Worm (Caenorhabditis elegans) whole organism, L1 larva: ENCODE measurements around the gene ZK856.7.

Source experiments
- aly-2 ChIP-seq: fragments of 150-350 bp; optimal IDR thresholded peaks from 2 replicates; lab custom pipeline; 2014; ENCODE audit warnings: missing biosample characterization, missing genetic modification characterization
- ceh-82 ChIP-seq, 3 experiments: fragments of 150-350 bp in 1 of 3; sonication (generic microtip) in 2 of 3; optimal IDR thresholded peaks; 2 replicates each; lab custom pipeline; 2014 to 2017; ENCODE audit warnings: missing biosample characterization in 3 of 3, missing genetic modification characterization in 3 of 3
- elt-3 ChIP-seq, 6 experiments: fragments of 150-350 bp in 1 of 6; sonication (generic microtip); optimal IDR thresholded peaks; 2 replicates each; lab custom pipeline; 2017 to 2018; ENCODE audit warnings: missing biosample characterization in 6 of 6, missing genetic modification characterization in 6 of 6, inconsistent platforms in 1 of 6
- fos-1 ChIP-seq: fragments of 150-350 bp; optimal IDR thresholded peaks from 2 replicates; lab custom pipeline; 2014; ENCODE audit warnings: missing biosample characterization, missing genetic modification characterization
- lsy-2 ChIP-seq, 2 experiments: fragments of 150-350 bp; optimal IDR thresholded peaks; 2 replicates each; lab custom pipeline; 2014; ENCODE audit warnings: missing biosample characterization in 2 of 2, missing genetic modification characterization in 2 of 2
- nhr-11 ChIP-seq: fragments of 150-350 bp; optimal IDR thresholded peaks from 2 replicates; lab custom pipeline; 2014; ENCODE audit warnings: missing biosample characterization, missing genetic modification characterization
- nhr-28 ChIP-seq: fragments of 150-350 bp; optimal IDR thresholded peaks from 2 replicates; lab custom pipeline; 2014; ENCODE audit warnings: missing biosample characterization, missing genetic modification characterization
- nhr-90 ChIP-seq: sonication (generic microtip); optimal IDR thresholded peaks from 2 replicates; lab custom pipeline; 2016; ENCODE audit warnings: mild to moderate bottlenecking, missing genetic modification characterization, missing compliant biosample characterization; ENCODE audit not compliant: poor library complexity
- pax-3 ChIP-seq: fragments of 200-800 bp; sonication (Bioruptor generic); optimal IDR thresholded peaks from 2 replicates; lab custom pipeline; 2018; ENCODE audit warnings: mild to moderate bottlenecking, missing genetic modification characterization, moderate library complexity, missing compliant biosample characterization
- skn-1 ChIP-seq: fragments of 150-350 bp; optimal IDR thresholded peaks from 2 replicates; lab custom pipeline; 2014; ENCODE audit warnings: missing biosample characterization, missing genetic modification characterization
- swsn-7 ChIP-seq: sonication (generic microtip); optimal IDR thresholded peaks from 2 replicates; lab custom pipeline; 2016; ENCODE audit warnings: missing genetic modification characterization, missing compliant biosample characterization
- tbx-2 ChIP-seq: sonication (generic microtip); optimal IDR thresholded peaks from 2 replicates; lab custom pipeline; 2016; ENCODE audit warnings: missing genetic modification characterization, missing compliant biosample characterization

ce11 chrV:10205483-10205882 lies 3.6 kb downstream of the ZK856.7 start, which contains the start of gene ZK856.16:
- no peak for TF ChIP-seq pax-3 (tag; lab: Kevin White, UChicago)
- TF ChIP-seq elt-3 (tag; optimal IDR thresholded peaks at IDR 0.05; lab: Kevin White, UChicago): no peak
- no peak for TF ChIP-seq tbx-2
- no peak for TF ChIP-seq lsy-2 (tag; optimal IDR thresholded peaks at IDR 0.05; lab: Kevin White, UChicago)
- no peak for TF ChIP-seq nhr-28 (tag; lab: Kevin White, UChicago)
- no peak for TF ChIP-seq ceh-82 (tag; optimal IDR thresholded peaks at IDR 0.05; lab: Kevin White, UChicago)
- no peak for TF ChIP-seq fos-1
- no peak for TF ChIP-seq swsn-7 (tag; lab: Kevin White, UChicago)
- no peak for TF ChIP-seq nhr-11 (tag; lab: Kevin White, UChicago)
- TF ChIP-seq aly-2: no peak
- no peak for TF ChIP-seq skn-1
- no peak for TF ChIP-seq nhr-90
